Worm (Caenorhabditis elegans): ENCODE measurements around the gene str-15.

DNA sequence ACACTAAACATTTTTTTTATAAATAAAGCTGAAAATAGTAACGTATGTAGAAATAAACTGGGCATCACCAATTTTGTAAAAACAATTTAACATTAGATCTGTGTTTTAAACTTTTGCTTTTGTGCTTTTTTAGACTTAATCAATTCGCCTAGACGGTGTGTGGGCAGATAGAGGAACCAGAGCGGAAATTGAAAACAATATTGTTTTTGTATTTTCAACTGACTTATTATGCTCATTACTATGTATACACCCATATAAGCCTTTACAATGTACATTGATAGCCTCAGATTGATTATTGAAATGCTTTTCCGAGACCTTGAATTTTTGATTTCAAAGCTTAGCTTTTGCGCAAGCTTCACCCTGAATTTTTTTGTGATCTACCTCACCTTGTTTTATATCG is 28.7 kb downstream of the str-15 start, which contains the start of gene str-73:
- TF ChIP-seq ama-1 (optimal IDR thresholded peaks at IDR 0.05) = no peak
- TF ChIP-seq flt-1 (GFP tag; IDR thresholded peaks at IDR 0.05) = no peak
- TF ChIP-seq B0310.2 (tag; optimal IDR thresholded peaks at IDR 0.05) = no peak
- no peak for TF ChIP-seq tbx-11 (GFP tag; IDR thresholded peaks at IDR 0.05)
- TF ChIP-seq sea-1 (GFP tag; conservative IDR thresholded peaks at IDR 0.05) = no peak
- TF ChIP-seq tra-4 (tag; optimal IDR thresholded peaks at IDR 0.05) = no peak
- no peak for TF ChIP-seq ets-7 (tag; optimal IDR thresholded peaks at IDR 0.05)
- TF ChIP-seq hmbx-1 (tag; optimal IDR thresholded peaks at IDR 0.05) = no peak
- TF ChIP-seq pes-1 (GFP tag; IDR thresholded peaks at IDR 0.05) = no peak

Measured in whole organism, early embryonic.